Worm (Caenorhabditis elegans): Measurements from ENCODE around the gene che-12.

DNA sequence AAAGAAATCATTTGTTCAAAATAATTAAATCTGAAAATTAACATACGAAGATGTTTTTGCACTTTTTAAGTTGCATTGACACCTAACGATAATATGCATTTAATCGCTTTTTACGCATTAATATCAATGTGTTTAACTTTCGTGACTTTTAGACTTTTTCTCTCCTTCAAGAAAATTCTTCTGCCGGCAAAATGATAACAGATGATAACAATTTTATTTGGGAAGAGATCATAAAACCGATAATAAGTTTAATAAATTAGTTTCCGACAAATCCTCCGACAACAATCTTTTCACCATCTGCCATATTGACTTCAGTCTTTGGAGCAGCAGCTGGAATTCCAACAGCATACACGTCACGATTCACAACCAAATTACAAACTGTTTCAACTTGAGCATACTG lies 27.1 kb downstream of the che-12 start:
- no peak for TF ChIP-seq W03F9.2 (tag; optimal IDR thresholded peaks at IDR 0.05)
- TF ChIP-seq dao-5 (tag; optimal IDR thresholded peaks at IDR 0.05), result no peak
